Fruit fly (Drosophila melanogaster): ENCODE measurements around the gene ppk31.

ppk31 gene

DNA sequence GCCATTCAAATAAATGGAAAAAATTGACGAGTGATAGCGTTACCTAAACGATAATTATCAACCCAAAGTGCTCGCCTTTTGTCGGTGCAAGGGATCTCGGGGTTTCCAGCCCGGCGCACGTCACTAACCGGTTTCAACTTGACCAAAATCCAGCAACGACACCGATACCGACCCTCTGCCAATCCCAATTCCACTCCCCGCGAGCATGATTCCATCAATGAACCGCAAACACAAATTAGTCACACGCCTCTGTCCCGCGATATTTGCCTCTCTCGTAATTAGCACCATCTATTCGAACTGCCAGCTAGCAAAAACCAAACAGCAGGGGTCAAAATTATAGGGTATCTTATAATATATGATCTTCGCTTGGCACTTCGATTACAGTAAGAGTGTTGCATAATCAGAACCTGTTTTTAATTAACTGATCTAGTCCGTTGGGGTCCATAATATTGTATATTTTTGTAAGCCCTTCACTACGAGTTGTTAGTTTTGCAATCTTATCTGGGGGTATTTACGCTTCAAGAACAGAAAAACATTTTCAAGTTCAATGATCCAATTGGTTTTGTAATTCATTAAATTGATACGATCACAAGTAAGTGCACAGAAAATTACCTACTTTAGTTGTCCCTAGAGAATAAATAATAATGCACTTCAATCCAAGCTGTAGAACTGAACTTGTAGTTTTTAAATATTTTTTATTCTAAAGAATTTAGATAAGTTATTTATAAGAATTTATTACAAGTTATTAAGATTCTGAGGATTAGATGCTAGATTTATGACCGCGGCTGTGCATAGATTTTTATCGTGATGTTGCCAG lies 9.7 kb upstream of the ppk31 start (continued):
- TF ChIP-seq Hr83 (GFP tag; optimal IDR thresholded peaks at IDR 0.05; ENCODE audit: poor library complexity, severe bottlenecking) (no peak), fru (GFP tag; optimal IDR thresholded peaks at IDR 0.05) (no peak), Hnf4 (GFP tag; optimal IDR thresholded peaks at IDR 0.05) (no peak), Dif (GFP tag; optimal IDR thresholded peaks at IDR 0.05; ENCODE audit: partially characterized antibody) (no peak), pan (optimal IDR thresholded peaks at IDR 0.05) (no peak), dmrt93B (GFP tag; optimal IDR thresholded peaks at IDR 0.05) (no peak), Rel (GFP tag; optimal IDR thresholded peaks at IDR 0.05) (no peak), Rel (tag; optimal IDR thresholded peaks at IDR 0.05) (peak; percentile 52)

DNA sequence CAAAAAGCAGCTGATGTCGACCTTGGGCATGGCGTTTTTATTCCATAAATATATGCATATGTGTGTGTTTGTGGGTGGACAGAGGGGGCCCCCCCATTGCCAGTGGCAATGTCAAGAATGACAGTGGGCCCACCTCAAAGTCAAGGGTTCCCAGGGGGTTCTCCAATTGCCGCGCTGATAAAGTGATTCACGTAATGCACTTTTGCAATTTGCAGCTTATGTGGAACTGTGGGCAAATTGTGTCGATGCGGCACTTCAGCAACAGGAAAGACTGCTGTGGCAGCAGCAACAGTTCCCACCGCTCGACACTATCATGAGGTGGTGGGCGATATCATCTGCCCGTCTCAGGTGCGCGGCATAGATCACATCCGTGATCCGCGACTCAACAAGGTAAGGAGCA lies 8.9 kb upstream of the ppk31 start:
- TF ChIP-seq foxo (GFP tag; optimal IDR thresholded peaks at IDR 0.05) (no peak), jim (GFP tag; optimal IDR thresholded peaks at IDR 0.05) (no peak), usp (GFP tag; optimal IDR thresholded peaks at IDR 0.05) (no peak), sv (GFP tag; optimal IDR thresholded peaks at IDR 0.05) (no peak), Hr78 (GFP tag; optimal IDR thresholded peaks at IDR 0.05) (no peak), dsf (GFP tag; optimal IDR thresholded peaks at IDR 0.05; ENCODE audit: borderline replicate concordance) (no peak), sage (GFP tag; optimal IDR thresholded peaks at IDR 0.05) (no peak), pan (optimal IDR thresholded peaks at IDR 0.05) (no peak), br (GFP tag; optimal IDR thresholded peaks at IDR 0.05) (no peak), Hr83 (GFP tag; optimal IDR thresholded peaks at IDR 0.05; ENCODE audit: poor library complexity, severe bottlenecking) (no peak), CG32264 (GFP tag; optimal IDR thresholded peaks at IDR 0.05) (no peak), tai (GFP tag; optimal IDR thresholded peaks at IDR 0.05) (no peak), Sp1 (GFP tag; optimal IDR thresholded peaks at IDR 0.05) (no peak), Dif (GFP tag; optimal IDR thresholded peaks at IDR 0.05; ENCODE audit: partially characterized antibody) (no peak), Vsx2 (GFP tag; optimal IDR thresholded peaks at IDR 0.05; ENCODE audit: partially characterized antibody) (no peak)

dm6 chr3R:27157814-27158213 lies 5.1 kb upstream of the ppk31 start, which contains the start of gene grass:
grass (plus strand) TSS chr3R:27157948.
- no peak for TF ChIP-seq pan (optimal IDR thresholded peaks at IDR 0.05)
- TF ChIP-seq h (GFP tag; optimal IDR thresholded peaks at IDR 0.05) = peak; percentile 16

dm6 chr3R:27159870-27160269 lies 3.1 kb upstream of the ppk31 start:
- TF ChIP-seq fru (GFP tag; optimal IDR thresholded peaks at IDR 0.05) (no peak), jim (GFP tag; optimal IDR thresholded peaks at IDR 0.05) (no peak), usp (GFP tag; optimal IDR thresholded peaks at IDR 0.05) (no peak), Mio (GFP tag; optimal IDR thresholded peaks at IDR 0.05) (no peak), Vsx2 (GFP tag; optimal IDR thresholded peaks at IDR 0.05; ENCODE audit: partially characterized antibody) (no peak), N (GFP tag; optimal IDR thresholded peaks at IDR 0.05) (no peak), Hr78 (GFP tag; optimal IDR thresholded peaks at IDR 0.05) (no peak), Sp1 (GFP tag; optimal IDR thresholded peaks at IDR 0.05) (no peak), dmrt93B (GFP tag; optimal IDR thresholded peaks at IDR 0.05) (no peak), CrebA (GFP tag; optimal IDR thresholded peaks at IDR 0.05; ENCODE audit: borderline replicate concordance) (no peak), dsf (GFP tag; optimal IDR thresholded peaks at IDR 0.05; ENCODE audit: borderline replicate concordance) (no peak), foxo (GFP tag; optimal IDR thresholded peaks at IDR 0.05) (no peak), brk (GFP tag; optimal IDR thresholded peaks at IDR 0.05) (no peak), psq (GFP tag; optimal IDR thresholded peaks at IDR 0.05) (no peak), dl (GFP tag; optimal IDR thresholded peaks at IDR 0.05; ENCODE audit: insufficient read depth in 1 of 2, partially characterized antibody in 2 of 2) (no peak), OdsH (GFP tag; optimal IDR thresholded peaks at IDR 0.05) (no peak), ey (GFP tag; optimal IDR thresholded peaks at IDR 0.05) (no peak), rgr (GFP tag; optimal IDR thresholded peaks at IDR 0.05) (no peak), sage (GFP tag; optimal IDR thresholded peaks at IDR 0.05) (no peak)

DNA sequence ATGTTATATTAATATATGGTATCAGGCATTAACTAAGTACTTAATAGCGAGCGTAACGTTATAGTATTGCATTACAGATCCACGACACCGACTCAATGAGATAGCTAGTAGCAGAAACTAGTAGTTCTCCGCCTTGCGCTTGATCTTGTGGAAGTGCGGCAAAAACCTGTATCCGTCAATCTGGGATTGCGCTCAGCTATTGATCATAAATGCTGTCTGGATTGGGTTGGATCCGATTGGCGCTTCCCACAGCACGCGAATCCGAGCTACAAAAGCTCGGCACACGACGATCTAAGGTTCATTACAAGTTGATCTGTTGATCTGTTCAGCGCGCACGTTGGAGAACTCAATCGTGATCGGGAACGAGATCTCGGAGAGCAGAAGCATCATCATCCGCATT lies 2.1 kb upstream of the ppk31 start, which contains the start of gene CG5909:
Gene CG5909, plus strand, starts transcription at position 301 of the 400 bp plus-strand sequence.
- TF ChIP-seq OdsH (GFP tag; optimal IDR thresholded peaks at IDR 0.05) (no peak), dsf (GFP tag; optimal IDR thresholded peaks at IDR 0.05; ENCODE audit: borderline replicate concordance) (no peak), ey (GFP tag; optimal IDR thresholded peaks at IDR 0.05) (no peak), pan (optimal IDR thresholded peaks at IDR 0.05) (no peak), N (GFP tag; optimal IDR thresholded peaks at IDR 0.05) (no peak), Sp1 (GFP tag; optimal IDR thresholded peaks at IDR 0.05) (no peak), rgr (GFP tag; optimal IDR thresholded peaks at IDR 0.05) (no peak), foxo (GFP tag; optimal IDR thresholded peaks at IDR 0.05) (no peak), CG32264 (GFP tag; optimal IDR thresholded peaks at IDR 0.05) (no peak), usp (GFP tag; optimal IDR thresholded peaks at IDR 0.05) (no peak), Dif (GFP tag; optimal IDR thresholded peaks at IDR 0.05; ENCODE audit: partially characterized antibody) (no peak), Jra (GFP tag; optimal IDR thresholded peaks at IDR 0.05) (no peak), Mio (GFP tag; optimal IDR thresholded peaks at IDR 0.05) (no peak), jim (GFP tag; optimal IDR thresholded peaks at IDR 0.05) (no peak), h (GFP tag; optimal IDR thresholded peaks at IDR 0.05) (no peak), lola (GFP tag; optimal IDR thresholded peaks at IDR 0.05) (no peak), tai (GFP tag; optimal IDR thresholded peaks at IDR 0.05) (no peak), br (GFP tag; optimal IDR thresholded peaks at IDR 0.05) (no peak), CG9705 (GFP tag; optimal IDR thresholded peaks at IDR 0.05) (no peak), brk (GFP tag; optimal IDR thresholded peaks at IDR 0.05) (no peak)

Measured in whole organism, wandering third instar larva.